Worm (Caenorhabditis elegans): Measurements from ENCODE around the gene Y75B12B.3.

DNA sequence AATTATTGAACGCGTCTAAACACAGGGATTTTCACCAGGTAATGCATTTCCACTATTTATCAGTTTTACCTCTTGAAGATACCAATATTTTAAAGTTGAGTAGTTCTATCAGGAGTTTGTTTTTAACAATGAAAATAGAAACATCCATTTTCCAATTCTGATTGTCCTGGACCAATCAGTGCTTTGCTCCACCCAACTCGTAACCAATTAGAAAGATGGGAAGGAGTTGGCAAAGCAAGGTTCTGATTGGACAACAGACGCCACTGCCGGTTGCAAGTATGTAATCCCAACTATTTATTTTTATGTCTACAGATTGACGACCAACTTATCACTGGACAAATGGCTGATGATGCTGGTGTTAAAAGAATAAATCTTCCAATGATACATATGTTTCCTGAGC is 35.9 kb downstream of the Y75B12B.3 start:
- no peak for TF ChIP-seq zim-3 (tag; optimal IDR thresholded peaks at IDR 0.05)
- TF ChIP-seq him-1 (tag; optimal IDR thresholded peaks at IDR 0.05) = no peak
- TF ChIP-seq aptf-2 (GFP tag; conservative IDR thresholded peaks at IDR 0.05) = no peak
- TF ChIP-seq snpc-4 (GFP tag; optimal IDR thresholded peaks at IDR 0.05) = no peak
- TF ChIP-seq snpc-4 (tag; optimal IDR thresholded peaks at IDR 0.05) = no peak
- no peak for TF ChIP-seq Y79H2A.3 (GFP tag; conservative IDR thresholded peaks at IDR 0.05)
